Worm (Caenorhabditis elegans) whole organism, L3 larva: ENCODE measurements around the gene C18A11.2.

Experiments used
- R02D3.7 ChIP-seq: fragments of 150-350 bp; optimal IDR thresholded peaks from 2 replicates; lab custom pipeline; 2014; ENCODE audit warnings: missing biosample characterization, missing genetic modification characterization
- ZK546.5 ChIP-seq: sonication (generic microtip); optimal IDR thresholded peaks from 2 replicates; lab custom pipeline; 2017; ENCODE audit warnings: missing biosample characterization, missing genetic modification characterization
- aly-2 ChIP-seq: fragments of 150-350 bp; optimal IDR thresholded peaks from 2 replicates; lab custom pipeline; 2014; ENCODE audit warnings: missing biosample characterization, missing genetic modification characterization
- ama-1 ChIP-seq: fragments of 150-350 bp; optimal IDR thresholded peaks from 2 replicates; lab custom pipeline; 2018
- ceh-16 ChIP-seq: sonication (generic microtip); optimal IDR thresholded peaks from 2 replicates; lab custom pipeline; 2017; ENCODE audit warnings: missing biosample characterization, missing genetic modification characterization
- ceh-28 ChIP-seq: fragments of 150-350 bp; optimal IDR thresholded peaks from 2 replicates; lab custom pipeline; 2014; ENCODE audit warnings: missing biosample characterization, missing genetic modification reagents, missing genetic modification characterization
- ceh-82 ChIP-seq: fragments of 150-350 bp; optimal IDR thresholded peaks from 2 replicates; lab custom pipeline; 2014; ENCODE audit warnings: missing biosample characterization, missing genetic modification characterization
- ceh-9 ChIP-seq: sonication (generic microtip); optimal IDR thresholded peaks from 2 replicates; lab custom pipeline; 2018; ENCODE audit warnings: missing biosample characterization, missing genetic modification characterization
- daf-12 ChIP-seq: fragments of 150-350 bp; optimal IDR thresholded peaks from 2 replicates; lab custom pipeline; 2014; ENCODE audit warnings: missing biosample characterization, missing genetic modification reagents, missing genetic modification characterization
- egl-27 ChIP-seq: sonication (generic microtip); optimal IDR thresholded peaks from 4 replicates; lab custom pipeline; 2017; ENCODE audit warnings: missing biosample characterization, missing genetic modification reagents, missing genetic modification characterization
- egl-5 ChIP-seq: fragments of 150-350 bp; optimal IDR thresholded peaks from 2 replicates; lab custom pipeline; 2017; ENCODE audit warnings: missing biosample characterization, missing genetic modification reagents, missing genetic modification characterization, inconsistent platforms
- elt-1 ChIP-seq: fragments of 150-350 bp; optimal IDR thresholded peaks from 2 replicates; lab custom pipeline; 2014; ENCODE audit warnings: missing biosample characterization, missing genetic modification characterization
- elt-2 ChIP-seq: sonication (generic microtip); optimal IDR thresholded peaks from 2 replicates; lab custom pipeline; 2016; ENCODE audit warnings: missing genetic modification reagents, mild to moderate bottlenecking, missing genetic modification characterization, missing compliant biosample characterization
- elt-3 ChIP-seq, 3 experiments: fragments of 150-350 bp in 1 of 3; sonication (generic microtip) in 2 of 3; optimal IDR thresholded peaks; 2 replicates in 2 of 3; 4 replicates in 1 of 3; lab custom pipeline; 2014 to 2017; ENCODE audit warnings: missing biosample characterization in 3 of 3, missing genetic modification characterization in 3 of 3
- eor-1 ChIP-seq, 2 experiments: fragments of 150-350 bp; optimal IDR thresholded peaks; 2 replicates each; lab custom pipeline; 2014 to 2018; ENCODE audit warnings: missing biosample characterization in 2 of 2, missing genetic modification characterization in 2 of 2
- fkh-10 ChIP-seq: sonication (generic microtip); optimal IDR thresholded peaks from 2 replicates; lab custom pipeline; 2017; ENCODE audit warnings: missing biosample characterization, missing genetic modification reagents, missing genetic modification characterization
- fkh-2 ChIP-seq: fragments of 150-350 bp; optimal IDR thresholded peaks from 2 replicates; lab custom pipeline; 2014; ENCODE audit warnings: missing biosample characterization, missing genetic modification reagents, missing genetic modification characterization
- fos-1 ChIP-seq: fragments of 150-350 bp; optimal IDR thresholded peaks from 2 replicates; lab custom pipeline; 2014; ENCODE audit warnings: missing biosample characterization, missing genetic modification characterization
- hmg-11 ChIP-seq: sonication (generic microtip); optimal IDR thresholded peaks from 2 replicates; lab custom pipeline; 2016; ENCODE audit warnings: missing genetic modification characterization, missing compliant biosample characterization
- jun-1 ChIP-seq: fragments of 150-350 bp; optimal IDR thresholded peaks from 2 replicates; lab custom pipeline; 2014; ENCODE audit warnings: missing biosample characterization, missing genetic modification reagents, missing genetic modification characterization
- lin-15B ChIP-seq: fragments of 150-350 bp; optimal IDR thresholded peaks from 2 replicates; lab custom pipeline; 2014; ENCODE audit warnings: missing biosample characterization, missing genetic modification characterization
- lin-39 ChIP-seq: fragments of 150-350 bp; optimal IDR thresholded peaks from 2 replicates; lab custom pipeline; 2018; ENCODE audit warnings: missing biosample characterization, missing genetic modification reagents, missing genetic modification characterization
- lsy-12 ChIP-seq: sonication (generic microtip); optimal IDR thresholded peaks from 2 replicates; lab custom pipeline; 2016; ENCODE audit warnings: mild to moderate bottlenecking, missing genetic modification characterization, missing compliant biosample characterization
- mdl-1 ChIP-seq: fragments of 150-350 bp; optimal IDR thresholded peaks from 2 replicates; lab custom pipeline; 2014; ENCODE audit warnings: missing biosample characterization, missing genetic modification characterization
- mml-1 ChIP-seq: fragments of 150-350 bp; sonication (generic microtip); optimal IDR thresholded peaks from 3 replicates; lab custom pipeline; 2014; ENCODE audit warnings: missing biosample characterization, missing genetic modification characterization
- nfya-1 ChIP-seq: sonication (generic microtip); optimal IDR thresholded peaks from 2 replicates; lab custom pipeline; 2017; ENCODE audit warnings: missing genetic modification characterization, mild to moderate bottlenecking, missing compliant biosample characterization, antibody characterized with exemption, moderate library complexity; ENCODE audit not compliant: insufficient read depth
- nhr-11 ChIP-seq: fragments of 150-350 bp; optimal IDR thresholded peaks from 2 replicates; lab custom pipeline; 2014; ENCODE audit warnings: missing biosample characterization, missing genetic modification characterization
- nhr-12 ChIP-seq: fragments of 150-350 bp; optimal IDR thresholded peaks from 2 replicates; lab custom pipeline; 2014; ENCODE audit warnings: missing biosample characterization, missing genetic modification characterization
- nhr-23 ChIP-seq: fragments of 150-350 bp; optimal IDR thresholded peaks from 2 replicates; lab custom pipeline; 2014; ENCODE audit warnings: missing biosample characterization, missing genetic modification reagents, missing genetic modification characterization
- nhr-237 ChIP-seq: fragments of 150-350 bp; optimal IDR thresholded peaks from 2 replicates; lab custom pipeline; 2014; ENCODE audit warnings: missing biosample characterization, missing genetic modification characterization
- nhr-25 ChIP-seq: sonication (generic microtip); optimal IDR thresholded peaks from 2 replicates; lab custom pipeline; 2017; ENCODE audit warnings: missing biosample characterization, missing genetic modification characterization
- nhr-28 ChIP-seq: fragments of 150-350 bp; optimal IDR thresholded peaks from 2 replicates; lab custom pipeline; 2014; ENCODE audit warnings: missing biosample characterization, missing genetic modification characterization
- nhr-43 ChIP-seq: sonication (generic microtip); optimal IDR thresholded peaks from 2 replicates; lab custom pipeline; 2016; ENCODE audit warnings: mild to moderate bottlenecking, missing genetic modification characterization, missing compliant biosample characterization; ENCODE audit not compliant: poor library complexity, severe bottlenecking
- nhr-67 ChIP-seq: fragments of 150-350 bp; optimal IDR thresholded peaks from 2 replicates; lab custom pipeline; 2014; ENCODE audit warnings: missing biosample characterization, missing genetic modification characterization
- nhr-76 ChIP-seq: fragments of 150-350 bp; sonication (generic microtip); optimal IDR thresholded peaks from 5 replicates; lab custom pipeline; 2014; ENCODE audit warnings: missing biosample characterization, missing genetic modification characterization
- nhr-77 ChIP-seq: fragments of 150-350 bp; optimal IDR thresholded peaks from 2 replicates; lab custom pipeline; 2014; ENCODE audit warnings: missing biosample characterization, missing genetic modification characterization
- pha-4 ChIP-seq: fragments of 150-350 bp; optimal IDR thresholded peaks from 2 replicates; lab custom pipeline; 2014; ENCODE audit warnings: missing biosample characterization, missing genetic modification reagents, missing genetic modification characterization
- pqm-1 ChIP-seq: fragments of 150-350 bp; optimal IDR thresholded peaks from 2 replicates; lab custom pipeline; 2017; ENCODE audit warnings: missing biosample characterization, missing genetic modification characterization, inconsistent platforms
- sea-2 ChIP-seq: fragments of 150-350 bp; sonication (generic microtip); optimal IDR thresholded peaks from 4 replicates; lab custom pipeline; 2014; ENCODE audit warnings: missing biosample characterization, missing genetic modification reagents, missing genetic modification characterization
- skn-1 ChIP-seq: fragments of 150-350 bp; optimal IDR thresholded peaks from 2 replicates; lab custom pipeline; 2014; ENCODE audit warnings: missing biosample characterization, missing genetic modification characterization
- snpc-4 ChIP-seq: fragments of 150-350 bp; optimal IDR thresholded peaks from 2 replicates; lab custom pipeline; 2014; ENCODE audit warnings: missing biosample characterization, missing genetic modification characterization
- tbx-2 ChIP-seq: sonication (generic microtip); optimal IDR thresholded peaks from 2 replicates; lab custom pipeline; 2016; ENCODE audit warnings: mild to moderate bottlenecking, missing genetic modification characterization, missing compliant biosample characterization
- unc-39 ChIP-seq: sonication (generic microtip); optimal IDR thresholded peaks from 4 replicates; lab custom pipeline; 2017; ENCODE audit warnings: missing biosample characterization, missing genetic modification characterization
- unc-62 ChIP-seq: fragments of 150-350 bp; sonication (generic microtip); optimal IDR thresholded peaks from 4 replicates; lab custom pipeline; 2014; ENCODE audit warnings: missing biosample characterization, missing genetic modification reagents, missing genetic modification characterization
- zag-1 ChIP-seq: fragments of 150-350 bp; optimal IDR thresholded peaks from 2 replicates; lab custom pipeline; 2014; ENCODE audit warnings: missing biosample characterization, missing genetic modification characterization
- ztf-11 ChIP-seq: fragments of 150-350 bp; optimal IDR thresholded peaks from 2 replicates; lab custom pipeline; 2014; ENCODE audit warnings: missing biosample characterization, missing genetic modification characterization
- ztf-4 ChIP-seq: fragments of 150-350 bp; optimal IDR thresholded peaks from 2 replicates; lab custom pipeline; 2014; ENCODE audit warnings: missing biosample characterization, missing genetic modification characterization

Gene C18A11.2

DNA sequence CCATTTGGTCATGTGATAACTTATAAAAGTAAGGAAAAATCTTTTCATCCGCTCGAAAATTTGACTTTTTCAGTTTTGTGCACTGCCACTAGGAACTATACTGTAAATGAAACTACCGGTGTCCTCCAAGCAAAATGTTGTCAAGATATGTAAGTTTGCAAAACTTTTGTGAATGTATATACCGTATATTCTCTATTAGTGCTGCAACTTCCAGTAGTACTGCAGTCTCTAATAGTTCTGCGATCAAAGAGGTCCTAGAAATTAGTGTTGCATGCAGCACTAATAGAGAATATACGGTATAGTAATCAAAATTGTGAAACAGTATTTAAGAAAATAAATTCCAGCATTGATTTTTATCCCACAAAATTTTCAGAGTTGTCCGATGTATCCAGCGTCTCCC, 37.3 kb upstream of the C18A11.2 start:
- TF ChIP-seq lin-39 (tag; lab: Kevin White, UChicago) (no peak), zag-1 (tag; lab: Kevin White, UChicago) (no peak), ztf-11 (no peak), pha-4 (tag; lab: Kevin White, UChicago) (no peak), unc-39 (tag; lab: Kevin White, UChicago) (no peak), egl-27 (no peak), elt-3 (tag; optimal IDR thresholded peaks at IDR 0.05; lab: Kevin White, UChicago) (no peak)

DNA sequence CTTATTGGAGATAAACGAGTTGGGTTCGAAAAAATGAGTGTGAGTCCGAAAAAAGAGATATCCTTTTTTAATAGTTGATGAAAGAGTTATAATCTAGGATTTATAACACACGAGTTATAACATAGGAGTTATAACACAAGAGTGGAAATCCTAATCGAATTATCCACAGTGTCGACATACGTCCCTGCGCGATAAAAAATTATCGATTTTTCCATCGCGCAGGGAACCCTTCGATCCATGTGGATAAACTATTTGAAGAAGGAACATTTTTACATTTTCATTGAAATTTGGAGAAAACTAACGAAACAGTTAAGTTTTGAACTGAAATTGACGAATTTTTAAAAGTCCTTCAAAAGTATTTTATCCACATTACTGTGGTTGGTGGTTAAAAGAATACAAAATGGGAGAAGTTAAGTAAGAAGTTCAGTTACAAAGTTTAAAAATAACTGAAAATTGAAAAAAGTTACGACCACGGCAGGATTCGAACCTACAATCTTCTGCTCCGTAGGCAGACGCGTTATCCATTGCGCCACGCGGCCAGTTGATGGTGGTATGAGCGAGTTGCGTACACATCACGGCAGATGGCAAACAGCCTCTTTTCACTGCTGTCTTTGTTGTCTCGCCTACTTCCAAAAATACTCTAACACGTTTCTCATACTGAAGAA, 31.0 kb upstream of the C18A11.2 start:
- TF ChIP-seq tbx-2 (tag; lab: Kevin White, UChicago) (peak; percentile 99), fkh-10 (GFP tag; lab: Kevin White, UChicago) (peak; percentile 94), ceh-82 (tag; lab: Kevin White, UChicago) (peak; percentile 98), elt-1 (tag; lab: Kevin White, UChicago) (peak; percentile 90), snpc-4 (peak; percentile 96), sea-2 (GFP tag; lab: Kevin White, UChicago) (no peak), zag-1 (tag; lab: Kevin White, UChicago) (peak; percentile 94), egl-27 (peak; percentile 91), nhr-67 (tag; lab: Kevin White, UChicago) (no peak), nhr-12 (tag; lab: Kevin White, UChicago) (peak; percentile 36), mdl-1 (peak; percentile 84), lsy-12 (peak; percentile 97), elt-2 (tag; lab: Kevin White, UChicago) (peak; percentile 84), pqm-1 (peak; percentile 94), skn-1 (peak; percentile 98), ceh-16 (tag; lab: Kevin White, UChicago) (peak; percentile 80), hmg-11 (tag; lab: Kevin White, UChicago) (peak; percentile 93), nhr-76 (tag; lab: Kevin White, UChicago) (peak; percentile 91), nhr-25 (peak; percentile 99), aly-2 (peak; percentile 92), nfya-1 (tag; lab: Kevin White, UChicago) (peak; percentile 96), ztf-4 (tag; lab: Kevin White, UChicago) (peak; percentile 94), lin-39 (tag; lab: Kevin White, UChicago) (peak; percentile 96), nhr-77 (tag; lab: Kevin White, UChicago) (peak; percentile 98), nhr-237 (tag; lab: Kevin White, UChicago) (peak; percentile 65), eor-1 (tag; optimal IDR thresholded peaks at IDR 0.05; lab: Kevin White, UChicago) (peak in 1 of 2 experiments; percentile 87), nhr-28 (peak; percentile 94), egl-5 (tag; lab: Kevin White, UChicago) (peak; percentile 59), fos-1 (peak; percentile 88), ztf-11 (peak; percentile 68), ZK546.5 (tag; lab: Kevin White, UChicago) (peak; percentile 66), pha-4 (tag; lab: Kevin White, UChicago) (peak; percentile 96), mml-1 (tag; lab: Kevin White, UChicago) (no peak), R02D3.7 (tag; lab: Kevin White, UChicago) (peak; percentile 92), unc-62 (GFP tag; lab: Kevin White, UChicago) (peak; percentile 91), ceh-28 (tag; lab: Kevin White, UChicago) (peak; percentile 100), nhr-43 (tag; lab: Kevin White, UChicago) (peak; percentile 99), daf-12 (tag; lab: Kevin White, UChicago) (peak; percentile 72), unc-39 (tag; lab: Kevin White, UChicago) (no peak), ama-1 (lab: Kevin White, UChicago) (no peak), elt-3 (tag; optimal IDR thresholded peaks at IDR 0.05; lab: Kevin White, UChicago) (peak; percentile 75 to 97 (median 90)), jun-1 (tag; lab: Kevin White, UChicago) (peak; percentile 99), lin-15B (tag; lab: Kevin White, UChicago) (peak; percentile 24), ceh-9 (tag; lab: Kevin White, UChicago) (no peak), fkh-2 (peak; percentile 24), nhr-11 (tag; lab: Kevin White, UChicago) (peak; percentile 99), nhr-23 (peak; percentile 100)
